Fruit fly (Drosophila melanogaster): ENCODE measurements around the gene CG15472.

CG15472 gene

DNA sequence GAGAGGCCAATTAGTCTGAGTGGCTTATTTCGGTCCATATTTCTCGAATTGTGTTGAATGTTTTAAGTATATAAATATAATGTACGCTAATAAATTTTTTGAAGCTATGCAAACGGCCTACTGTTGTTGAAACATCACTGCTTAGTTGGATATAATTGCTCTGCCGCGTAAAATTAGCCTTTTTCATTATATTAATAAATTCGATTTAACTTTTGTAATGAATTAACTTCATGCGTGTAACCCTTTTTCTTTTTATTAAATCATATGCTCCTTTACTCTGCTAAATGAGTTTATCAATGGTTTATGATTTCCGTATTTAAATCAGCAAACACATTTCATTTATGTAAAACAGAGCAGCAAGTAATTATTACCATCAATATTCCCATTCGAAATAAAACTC lies at the start of gene CG15472:
Gene CG15472 (minus strand): TSS at position 101 of the 400 bp plus-strand sequence.
- TF ChIP-seq CG9705 (GFP tag; optimal IDR thresholded peaks at IDR 0.05) (no peak), CrebA (GFP tag; optimal IDR thresholded peaks at IDR 0.05; ENCODE audit: borderline replicate concordance) (no peak), CG32264 (GFP tag; optimal IDR thresholded peaks at IDR 0.05) (no peak), psq (GFP tag; optimal IDR thresholded peaks at IDR 0.05) (no peak), Hr78 (GFP tag; optimal IDR thresholded peaks at IDR 0.05) (no peak), sage (GFP tag; optimal IDR thresholded peaks at IDR 0.05) (no peak), pan (optimal IDR thresholded peaks at IDR 0.05) (no peak)

DNA sequence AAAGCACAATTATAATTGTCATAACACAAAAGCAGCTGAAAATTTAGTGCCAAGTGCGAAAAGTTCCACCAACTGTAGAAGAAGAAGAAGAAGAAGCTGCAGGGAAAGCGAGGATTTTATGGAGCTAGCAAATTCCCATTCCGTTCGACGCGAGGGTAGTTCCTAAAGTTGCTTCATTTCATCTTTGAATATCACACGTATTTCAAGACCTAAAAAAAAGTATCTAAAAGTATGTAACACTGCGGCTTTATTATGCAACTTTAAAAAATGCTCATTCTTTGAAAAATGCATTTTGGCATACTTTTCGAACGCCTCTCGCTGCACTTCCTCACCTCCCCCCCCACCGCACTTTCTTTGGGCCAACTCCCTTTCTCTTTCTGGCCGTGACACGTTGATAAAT lies 37.9 kb upstream of the CG15472 start:
- TF ChIP-seq GATAd (GFP tag; optimal IDR thresholded peaks at IDR 0.05), result no peak
- no peak for TF ChIP-seq Vsx2 (GFP tag; optimal IDR thresholded peaks at IDR 0.05; ENCODE audit: partially characterized antibody)
- TF ChIP-seq lola (GFP tag; optimal IDR thresholded peaks at IDR 0.05), result no peak
- TF ChIP-seq Myc (optimal IDR thresholded peaks at IDR 0.05), result no peak
- TF ChIP-seq N (GFP tag; optimal IDR thresholded peaks at IDR 0.05), result no peak
- TF ChIP-seq tai (GFP tag; optimal IDR thresholded peaks at IDR 0.05), result no peak
- TF ChIP-seq Dfd (GFP tag; optimal IDR thresholded peaks at IDR 0.05), result no peak
- no peak for TF ChIP-seq dmrt93B (GFP tag; optimal IDR thresholded peaks at IDR 0.05)
- TF ChIP-seq Dif (GFP tag; optimal IDR thresholded peaks at IDR 0.05; ENCODE audit: partially characterized antibody), result no peak
- no peak for TF ChIP-seq CG32264 (GFP tag; optimal IDR thresholded peaks at IDR 0.05)
- TF ChIP-seq CG9705 (GFP tag; optimal IDR thresholded peaks at IDR 0.05), result no peak
- no peak for TF ChIP-seq br (GFP tag; optimal IDR thresholded peaks at IDR 0.05)
- TF ChIP-seq ey (GFP tag; optimal IDR thresholded peaks at IDR 0.05), result no peak
- TF ChIP-seq pan (optimal IDR thresholded peaks at IDR 0.05), result no peak
- no peak for TF ChIP-seq usp (GFP tag; optimal IDR thresholded peaks at IDR 0.05)
- TF ChIP-seq CrebA (GFP tag; optimal IDR thresholded peaks at IDR 0.05; ENCODE audit: borderline replicate concordance), result no peak
- TF ChIP-seq Rel (GFP tag; optimal IDR thresholded peaks at IDR 0.05), result no peak
- no peak for TF ChIP-seq Rel (tag; optimal IDR thresholded peaks at IDR 0.05)
- no peak for TF ChIP-seq woc (GFP tag; optimal IDR thresholded peaks at IDR 0.05)
- no peak for TF ChIP-seq psq (GFP tag; optimal IDR thresholded peaks at IDR 0.05)

- TF ChIP-seq jim (GFP tag; optimal IDR thresholded peaks at IDR 0.05) (no peak), dsf (GFP tag; optimal IDR thresholded peaks at IDR 0.05; ENCODE audit: borderline replicate concordance) (no peak), N (GFP tag; optimal IDR thresholded peaks at IDR 0.05) (no peak), sage (GFP tag; optimal IDR thresholded peaks at IDR 0.05) (no peak), pan (optimal IDR thresholded peaks at IDR 0.05) (no peak), Dfd (GFP tag; optimal IDR thresholded peaks at IDR 0.05) (no peak), brk (GFP tag; optimal IDR thresholded peaks at IDR 0.05) (no peak), Vsx2 (GFP tag; optimal IDR thresholded peaks at IDR 0.05; ENCODE audit: partially characterized antibody) (no peak), woc (GFP tag; optimal IDR thresholded peaks at IDR 0.05) (no peak), dl (GFP tag; optimal IDR thresholded peaks at IDR 0.05; ENCODE audit: insufficient read depth in 1 of 2, partially characterized antibody in 2 of 2) (no peak), sv (GFP tag; optimal IDR thresholded peaks at IDR 0.05) (no peak), dmrt93B (GFP tag; optimal IDR thresholded peaks at IDR 0.05) (no peak), HLH106 (tag; optimal IDR thresholded peaks at IDR 0.05) (no peak), Hr83 (GFP tag; optimal IDR thresholded peaks at IDR 0.05; ENCODE audit: poor library complexity, severe bottlenecking) (no peak)
Measured at dm6 chrX:4804762-4805161, 34.8 kb upstream of the CG15472 start, which contains the start of gene CG2861. TSS of gene CG2861 (minus strand) at chrX:4804862.

dm6 chrX:4783775-4784174 lies 13.8 kb upstream of the CG15472 start, which contains the start of gene CG6978:
TSS of gene CG6978 (plus strand) at chrX:4784075.
- TF ChIP-seq fru (GFP tag; optimal IDR thresholded peaks at IDR 0.05), result no peak
- no peak for TF ChIP-seq Dif (GFP tag; optimal IDR thresholded peaks at IDR 0.05; ENCODE audit: partially characterized antibody)
- no peak for TF ChIP-seq GATAd (GFP tag; optimal IDR thresholded peaks at IDR 0.05)
- no peak for TF ChIP-seq Myc (optimal IDR thresholded peaks at IDR 0.05)
- TF ChIP-seq jim (GFP tag; optimal IDR thresholded peaks at IDR 0.05), result no peak
- TF ChIP-seq brk (GFP tag; optimal IDR thresholded peaks at IDR 0.05), result no peak
- TF ChIP-seq br (GFP tag; optimal IDR thresholded peaks at IDR 0.05), result no peak
- TF ChIP-seq rgr (GFP tag; optimal IDR thresholded peaks at IDR 0.05), result no peak
- TF ChIP-seq Vsx2 (GFP tag; optimal IDR thresholded peaks at IDR 0.05; ENCODE audit: partially characterized antibody), result no peak
- TF ChIP-seq CG9705 (GFP tag; optimal IDR thresholded peaks at IDR 0.05), result no peak
- no peak for TF ChIP-seq Hr78 (GFP tag; optimal IDR thresholded peaks at IDR 0.05)
- TF ChIP-seq HLH106 (tag; optimal IDR thresholded peaks at IDR 0.05), result no peak

DNA sequence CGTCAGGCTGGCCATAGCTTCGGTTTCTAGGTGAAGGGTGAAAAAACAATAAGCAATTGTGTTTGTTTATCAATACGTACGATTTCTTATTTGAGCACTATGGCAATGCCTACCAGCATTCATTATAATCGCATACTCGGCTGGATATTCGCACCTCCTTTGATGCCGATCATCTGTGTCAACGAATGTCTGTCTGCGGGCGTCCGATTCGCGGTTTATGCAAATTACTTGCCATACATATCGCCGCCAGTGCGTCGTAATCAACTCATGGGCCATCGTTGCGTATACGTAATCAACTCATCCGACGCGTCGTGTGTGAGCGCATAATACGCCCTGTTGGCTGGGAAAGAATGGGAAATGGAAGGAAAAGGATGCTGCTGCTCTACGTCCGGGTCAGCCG lies 12.8 kb upstream of the CG15472 start, which contains the start of gene CG15471:
Gene CG15471 (minus strand): TSS at position 101 of the 400 bp plus-strand sequence.
- TF ChIP-seq Hr83 (GFP tag; optimal IDR thresholded peaks at IDR 0.05; ENCODE audit: poor library complexity, severe bottlenecking), result no peak
- TF ChIP-seq Dfd (GFP tag; optimal IDR thresholded peaks at IDR 0.05), result no peak
- TF ChIP-seq sage (GFP tag; optimal IDR thresholded peaks at IDR 0.05), result no peak
- TF ChIP-seq jim (GFP tag; optimal IDR thresholded peaks at IDR 0.05), result no peak

Measured in whole organism, wandering third instar larva.